Comparison of ENCODE assay signal across 2 fruit fly cellular contexts in the genomic region with DNA sequence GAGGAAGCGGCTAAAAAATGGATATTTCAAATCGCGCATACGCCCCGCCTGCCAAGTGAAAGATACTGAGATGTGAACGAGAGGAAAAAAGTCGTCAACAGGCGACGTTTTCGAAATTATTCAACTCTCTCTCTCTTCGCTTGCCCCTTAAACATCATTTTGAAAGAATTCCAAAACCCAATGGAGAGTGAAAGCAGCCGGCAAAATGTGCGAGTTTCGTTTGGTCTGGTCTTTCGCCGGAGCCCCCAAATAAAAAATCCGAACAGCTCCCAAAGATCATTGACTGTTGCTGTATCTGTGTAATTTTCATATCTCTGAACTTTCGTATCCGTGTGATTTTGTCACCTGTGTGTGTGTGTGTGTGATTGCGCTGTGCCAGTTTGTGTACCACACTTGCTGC.
TF ChIP-seq lines count a peak whose summit lies in the region.

No protein-coding gene starts in this region.

- TF ChIP-seq CTCF in whole organism, embryonic (GFP tag; optimal IDR thresholded peaks at IDR 0.05; lab: Kevin White, UChicago): no peak

TF ChIP-seq in whole organism, embryonic, 481 proteins besides CTCF, POLR2A, EP300 and RAD21:
- no peak for TF ChIP-seq amos (GFP tag; IDR thresholded peaks at IDR 0.05; lab: Robert Waterston, UW; ENCODE audit: partially characterized antibody)
- no peak for TF ChIP-seq Hr39 (optimal IDR thresholded peaks at IDR 0.05; lab: Kevin White, UChicago)
- no peak for TF ChIP-seq CG12219 (GFP tag; optimal IDR thresholded peaks at IDR 0.05; lab: Kevin White, UChicago)
- TF ChIP-seq yki (optimal IDR thresholded peaks at IDR 0.05; lab: Kevin White, UChicago): no peak
- peak; percentile 86 for TF ChIP-seq Blimp-1 (GFP tag; optimal IDR thresholded peaks at IDR 0.05; lab: Kevin White, UChicago)
- peak; percentile 25 for TF ChIP-seq CG12769 (tag; optimal IDR thresholded peaks at IDR 0.05; lab: Kevin White, UChicago)
- TF ChIP-seq CG15601 (tag; optimal IDR thresholded peaks at IDR 0.05; lab: Kevin White, UChicago): no peak
- peak; percentile 6 for TF ChIP-seq Deaf1 (tag; optimal IDR thresholded peaks at IDR 0.05; lab: Kevin White, UChicago)
- no peak for TF ChIP-seq Adf1 (GFP tag; IDR thresholded peaks at IDR 0.05; lab: Robert Waterston, UW)
- peak; percentile 55 for TF ChIP-seq cg (GFP tag; optimal IDR thresholded peaks at IDR 0.05; lab: Kevin White, UChicago)
- TF ChIP-seq ci (GFP tag; IDR thresholded peaks at IDR 0.05; lab: Robert Waterston, UW): 0 out of 3 replicates have a peak, but pooled peaks have one; percentile 9
- TF ChIP-seq CG3065 (GFP tag; optimal IDR thresholded peaks at IDR 0.05; lab: Kevin White, UChicago): no peak
TF ChIP-seq in whole organism, embryonic: peak in this region for 5.

TF ChIP-seq in whole organism, prepupa, 60 proteins besides CTCF, POLR2A, EP300 and RAD21:
- TF ChIP-seq CG1621 (tag; optimal IDR thresholded peaks at IDR 0.05; lab: Kevin White, UChicago) (no peak), Blimp-1 (GFP tag; optimal IDR thresholded peaks at IDR 0.05; lab: Kevin White, UChicago) (peak; percentile 85)
